Fruit fly (Drosophila melanogaster): ENCODE results near the gene dnt.

- TF ChIP-seq ovo (GFP tag; optimal IDR thresholded peaks at IDR 0.05): no peak
- TF ChIP-seq Crg-1 (GFP tag; optimal IDR thresholded peaks at IDR 0.05): no peak
- no peak for TF ChIP-seq CG33017 (tag; optimal IDR thresholded peaks at IDR 0.05)
- TF ChIP-seq CG5204 (GFP tag; optimal IDR thresholded peaks at IDR 0.05): no peak
- no peak for TF ChIP-seq kay (GFP tag; ENCODE audit: borderline replicate concordance)
- no peak for TF ChIP-seq cic (GFP tag; optimal IDR thresholded peaks at IDR 0.05)
- no peak for TF ChIP-seq toe (GFP tag; optimal IDR thresholded peaks at IDR 0.05)
Measured at dm6 chr2L:19364075-19364474, 1.0 kb upstream of the dnt start, which contains the start of gene CG13086.
